Fruit fly (Drosophila melanogaster) whole organism, embryonic: ENCODE data around the gene CG10347.

ENCODE experiments used
- Antp ChIP-seq: fragments of 200-800 bp; sonication (Bioruptor generic); optimal IDR thresholded peaks from 3 replicates; lab custom pipeline; 2016; ENCODE audit warnings: missing biosample characterization, missing genetic modification characterization
- Atf6 ChIP-seq: fragments of 200-800 bp; sonication (Bioruptor generic); IDR thresholded peaks from 2 replicates; pipeline ENCODE4 v1.3.6; 2022; ENCODE audit warnings: missing biosample characterization, missing genetic modification characterization
- B-H2 ChIP-seq: fragments of 200-800 bp; sonication (Bioruptor generic); optimal IDR thresholded peaks from 2 replicates; lab custom pipeline; 2018; ENCODE audit warnings: missing biosample characterization, mild to moderate bottlenecking, missing genetic modification characterization
- CG10267 ChIP-seq: fragments of 200-800 bp; sonication (Bioruptor generic); optimal IDR thresholded peaks from 2 replicates; lab custom pipeline; 2018; ENCODE audit warnings: missing biosample characterization, mild to moderate bottlenecking, missing genetic modification characterization, moderate library complexity
- CG11247 ChIP-seq: fragments of 200-800 bp; sonication (Bioruptor generic); IDR thresholded peaks from 2 replicates; pipeline ENCODE4 v1.3.6; 2022; ENCODE audit warnings: missing biosample characterization, missing genetic modification characterization
- CG11696 ChIP-seq: fragments of 200-800 bp; sonication (Bioruptor generic); IDR thresholded peaks from 2 replicates; pipeline ENCODE4 v1.3.6; 2022; ENCODE audit warnings: missing biosample characterization, missing genetic modification characterization
- CG12071 ChIP-seq: fragments of 200-800 bp; sonication (Bioruptor generic); optimal IDR thresholded peaks from 3 replicates; lab custom pipeline; 2018; ENCODE audit warnings: missing biosample characterization, mild to moderate bottlenecking, missing genetic modification characterization
- CG12299 ChIP-seq: fragments of 200-800 bp; sonication (Bioruptor generic); optimal IDR thresholded peaks from 2 replicates; lab custom pipeline; 2018; ENCODE audit warnings: missing biosample characterization, mild to moderate bottlenecking, missing genetic modification characterization
- CG12744 ChIP-seq: fragments of 200-800 bp; sonication (Bioruptor generic); optimal IDR thresholded peaks from 2 replicates; lab custom pipeline; 2016; ENCODE audit warnings: missing biosample characterization, missing genetic modification characterization
- CG13287 ChIP-seq: fragments of 200-800 bp; sonication (Bioruptor generic); IDR thresholded peaks from 2 replicates; pipeline ENCODE4 v1.3.6; 2022; ENCODE audit warnings: missing biosample characterization, missing genetic modification characterization; ENCODE audit not compliant: partially characterized antibody
- CG15696 ChIP-seq: fragments of 200-800 bp; sonication (Bioruptor generic); optimal IDR thresholded peaks from 2 replicates; lab custom pipeline; 2019; ENCODE audit warnings: missing biosample characterization, mild to moderate bottlenecking, missing genetic modification characterization, moderate library complexity
- CG16815 ChIP-seq: fragments of 200-800 bp; sonication (Bioruptor generic); optimal IDR thresholded peaks from 3 replicates; lab custom pipeline; 2017; ENCODE audit warnings: missing biosample characterization, mild to moderate bottlenecking, missing genetic modification characterization
- CG17912 ChIP-seq: fragments of 200-800 bp; sonication (Bioruptor generic); optimal IDR thresholded peaks from 2 replicates; lab custom pipeline; 2018; ENCODE audit warnings: missing biosample characterization, mild to moderate bottlenecking, missing genetic modification characterization
- CG18476 ChIP-seq: fragments of 200-800 bp; sonication (Bioruptor generic); optimal IDR thresholded peaks from 2 replicates; lab custom pipeline; 2016; ENCODE audit warnings: missing biosample characterization, mild to moderate bottlenecking, missing genetic modification characterization
- CG18619 ChIP-seq: fragments of 200-800 bp; sonication (Bioruptor generic); optimal IDR thresholded peaks from 3 replicates; lab custom pipeline; 2017; ENCODE audit warnings: missing biosample characterization, mild to moderate bottlenecking, missing genetic modification characterization
- CG18764 ChIP-seq: fragments of 200-800 bp; sonication (Bioruptor generic); optimal IDR thresholded peaks from 3 replicates; lab custom pipeline; 2016; ENCODE audit warnings: missing biosample characterization, missing genetic modification characterization
- CG2116 ChIP-seq: fragments of 200-800 bp; sonication (Bioruptor generic); optimal IDR thresholded peaks from 3 replicates; lab custom pipeline; 2018; ENCODE audit warnings: missing biosample characterization, mild to moderate bottlenecking, missing genetic modification characterization
- CG31365 ChIP-seq: fragments of 200-800 bp; sonication (Bioruptor generic); optimal IDR thresholded peaks from 2 replicates; lab custom pipeline; 2018; ENCODE audit warnings: missing biosample characterization, mild to moderate bottlenecking, missing genetic modification characterization
- CG31441 ChIP-seq: fragments of 200-800 bp; sonication (Bioruptor generic); IDR thresholded peaks from 2 replicates; pipeline ENCODE4 v1.3.6; 2022; ENCODE audit warnings: missing biosample characterization, missing genetic modification characterization
- CG32772 ChIP-seq: fragments of 200-800 bp; sonication (Bioruptor generic); IDR thresholded peaks from 2 replicates; pipeline ENCODE4 v1.3.6; 2022; ENCODE audit warnings: missing biosample characterization, missing genetic modification characterization
- CG34224 ChIP-seq: fragments of 200-800 bp; sonication (Bioruptor generic); IDR thresholded peaks from 3 replicates; pipeline ENCODE4 v1.3.6; 2022; ENCODE audit warnings: missing biosample characterization, missing genetic modification characterization; ENCODE audit not compliant: partially characterized antibody
- CG3838 ChIP-seq: fragments of 200-800 bp; sonication (Bioruptor generic); optimal IDR thresholded peaks from 3 replicates; lab custom pipeline; 2016; ENCODE audit warnings: missing biosample characterization, missing genetic modification characterization
- CG4820 ChIP-seq: fragments of 200-800 bp; sonication (Bioruptor generic); optimal IDR thresholded peaks from 3 replicates; lab custom pipeline; 2016; ENCODE audit warnings: missing biosample characterization, missing genetic modification characterization
- CG6813 ChIP-seq: fragments of 200-800 bp; sonication (Bioruptor generic); optimal IDR thresholded peaks from 2 replicates; lab custom pipeline; 2017; ENCODE audit warnings: missing biosample characterization, missing genetic modification characterization, mild to moderate bottlenecking, moderate library complexity, missing genetic modification reagents
- CG7963 ChIP-seq: fragments of 200-800 bp; sonication (Bioruptor generic); IDR thresholded peaks from 3 replicates; pipeline ENCODE4 v1.3.6; 2022; ENCODE audit warnings: missing biosample characterization, missing genetic modification characterization; ENCODE audit not compliant: partially characterized antibody
- CG9876 ChIP-seq: fragments of 200-800 bp; sonication (Bioruptor generic); optimal IDR thresholded peaks from 2 replicates; lab custom pipeline; 2016; ENCODE audit warnings: missing biosample characterization, missing genetic modification characterization
- Dfd ChIP-seq, 2 experiments: fragments of >200 bp; optimal IDR thresholded peaks; 2 replicates each; lab custom pipeline; 2017; ENCODE audit warnings: missing biosample characterization in 2 of 2, missing genetic modification characterization in 2 of 2
- Dp ChIP-seq: fragments of 200-800 bp; sonication (Bioruptor generic); optimal IDR thresholded peaks from 2 replicates; lab custom pipeline; 2018; ENCODE audit warnings: missing biosample characterization, mild to moderate bottlenecking, missing genetic modification characterization, moderate library complexity
- Fer2 ChIP-seq: fragments of 200-800 bp; sonication (Bioruptor generic); optimal IDR thresholded peaks from 2 replicates; lab custom pipeline; 2018; ENCODE audit warnings: missing biosample characterization, mild to moderate bottlenecking, missing genetic modification characterization, moderate library complexity
- GATAe ChIP-seq: fragments of 200-800 bp; sonication (Bioruptor generic); conservative IDR thresholded peaks from 2 replicates; pipeline ENCODE4 v1.3.6; 2022; ENCODE audit warnings: missing biosample characterization, missing genetic modification characterization
- Gsc ChIP-seq: fragments of 200-800 bp; sonication (Bioruptor generic); IDR thresholded peaks from 2 replicates; pipeline ENCODE4 v1.3.6; 2022; ENCODE audit warnings: missing biosample characterization, missing genetic modification characterization
- Hr78 ChIP-seq, 2 experiments: fragments of 200-800 bp in 1 of 2; fragments of >200 bp in 1 of 2; sonication (Bioruptor generic) in 1 of 2; optimal IDR thresholded peaks; 2 replicates each; lab custom pipeline; 2017 to 2019; ENCODE audit warnings: missing biosample characterization in 2 of 2, missing genetic modification characterization in 2 of 2, mild to moderate bottlenecking in 1 of 2, moderate library complexity in 1 of 2
- Meics ChIP-seq: fragments of 200-800 bp; sonication (Bioruptor generic); optimal IDR thresholded peaks from 2 replicates; lab custom pipeline; 2017; ENCODE audit warnings: missing biosample characterization, mild to moderate bottlenecking, missing genetic modification characterization
- Sox100B ChIP-seq: fragments of 200-800 bp; sonication (Bioruptor generic); optimal IDR thresholded peaks from 3 replicates; lab custom pipeline; 2018; ENCODE audit warnings: missing biosample characterization, mild to moderate bottlenecking, missing genetic modification characterization
- Taf1 ChIP-seq: fragments of 200-800 bp; sonication (Bioruptor generic); IDR thresholded peaks from 2 replicates; pipeline ENCODE4 v1.3.6; 2022; ENCODE audit warnings: missing biosample characterization, missing genetic modification characterization
- Usf ChIP-seq: fragments of 200-800 bp; sonication (Bioruptor generic); optimal IDR thresholded peaks from 2 replicates; lab custom pipeline; 2017; ENCODE audit warnings: missing genotype, missing biosample characterization, missing genetic modification characterization
- YL-1 ChIP-seq: fragments of 200-800 bp; sonication (Bioruptor generic); optimal IDR thresholded peaks from 3 replicates; lab custom pipeline; 2017; ENCODE audit warnings: missing biosample characterization, mild to moderate bottlenecking, missing genetic modification characterization
- cas ChIP-seq: fragments of 200-800 bp; sonication (Bioruptor generic); IDR thresholded peaks from 2 replicates; pipeline ENCODE4 v1.3.6; 2022; ENCODE audit warnings: missing biosample characterization, missing genetic modification characterization
- corto ChIP-seq: fragments of 200-800 bp; sonication (Bioruptor generic); optimal IDR thresholded peaks from 2 replicates; lab custom pipeline; 2016; ENCODE audit warnings: missing biosample characterization, mild to moderate bottlenecking, missing genetic modification characterization, moderate library complexity
- crc ChIP-seq: fragments of 200-800 bp; sonication (Bioruptor generic); optimal IDR thresholded peaks from 2 replicates; lab custom pipeline; 2016; ENCODE audit warnings: missing biosample characterization, missing genetic modification characterization
- croc ChIP-seq: fragments of 200-800 bp; sonication (Bioruptor generic); conservative IDR thresholded peaks from 3 replicates; pipeline ENCODE4 v1.3.6; 2022; ENCODE audit warnings: missing biosample characterization, missing genetic modification characterization
- dati ChIP-seq: fragments of 200-800 bp; sonication (Bioruptor generic); IDR thresholded peaks from 2 replicates; pipeline ENCODE4 v1.3.6; 2022; ENCODE audit warnings: missing biosample characterization, missing genetic modification characterization
- disco-r ChIP-seq: fragments of 200-800 bp; sonication (Bioruptor generic); optimal IDR thresholded peaks from 2 replicates; lab custom pipeline; 2016; ENCODE audit warnings: missing biosample characterization, missing genetic modification characterization
- emc ChIP-seq: fragments of 200-800 bp; sonication (Bioruptor generic); optimal IDR thresholded peaks from 2 replicates; lab custom pipeline; 2016; ENCODE audit warnings: missing biosample characterization, missing genetic modification characterization
- inv ChIP-seq: fragments of 200-800 bp; sonication (Bioruptor generic); IDR thresholded peaks from 2 replicates; pipeline ENCODE4 v1.3.6; 2022; ENCODE audit warnings: missing biosample characterization, missing genetic modification characterization; ENCODE audit not compliant: partially characterized antibody
- kah ChIP-seq: fragments of 200-800 bp; sonication (Bioruptor generic); optimal IDR thresholded peaks from 2 replicates; lab custom pipeline; 2018; ENCODE audit warnings: missing biosample characterization, mild to moderate bottlenecking, missing genetic modification characterization
- klu ChIP-seq: fragments of 200-800 bp; sonication (Bioruptor generic); IDR thresholded peaks from 2 replicates; pipeline ENCODE4 v1.3.6; 2022; ENCODE audit warnings: missing biosample characterization, missing genetic modification characterization
- lilli ChIP-seq: fragments of 200-800 bp; sonication (Bioruptor generic); optimal IDR thresholded peaks from 3 replicates; lab custom pipeline; 2016; ENCODE audit warnings: missing biosample characterization, missing genetic modification characterization
- nerfin-2 ChIP-seq: fragments of 200-800 bp; sonication (Bioruptor generic); IDR thresholded peaks from 2 replicates; pipeline ENCODE4 v1.3.6; 2022; ENCODE audit warnings: missing biosample characterization, missing genetic modification characterization; ENCODE audit not compliant: partially characterized antibody
- z ChIP-seq: fragments of 200-800 bp; sonication (Bioruptor generic); IDR thresholded peaks from 3 replicates; pipeline ENCODE4 v1.3.6; 2022; ENCODE audit warnings: missing biosample characterization, missing genetic modification characterization

CG10347 gene

dm6 chrX:11854758-11855465, at the start of gene CG10347, which contains the start of gene ATP7 (continued):
- peak; percentile 38 for TF ChIP-seq B-H2 (GFP tag; lab: Kevin White, UChicago)
- TF ChIP-seq Sox100B = no peak
- TF ChIP-seq CG3838 = no peak
- TF ChIP-seq Taf1 = no peak
- no peak for TF ChIP-seq CG12071 (GFP tag; lab: Kevin White, UChicago)
- peak; percentile 75 for TF ChIP-seq CG7963 (GFP tag; lab: Robert Waterston, UW)
- no peak for TF ChIP-seq CG16815 (GFP tag; lab: Kevin White, UChicago)
- TF ChIP-seq emc = no peak
- TF ChIP-seq CG32772 (GFP tag; lab: Robert Waterston, UW) = no peak
- peak; percentile 1 for TF ChIP-seq CG15696 (tag; lab: Kevin White, UChicago)
- no peak for TF ChIP-seq CG6813 (GFP tag; lab: Kevin White, UChicago)
- TF ChIP-seq CG12744 (GFP tag; lab: Kevin White, UChicago) = no peak
- no peak for TF ChIP-seq dati
- peak; percentile 83 for TF ChIP-seq CG2116
- TF ChIP-seq nerfin-2 = peak; percentile 87
- no peak for TF ChIP-seq CG9876 (GFP tag; lab: Kevin White, UChicago)
- no peak for TF ChIP-seq z (GFP tag; lab: Robert Waterston, UW)
- TF ChIP-seq Dfd (GFP tag; optimal IDR thresholded peaks at IDR 0.05; lab: Kevin White, UChicago) = no peak
- TF ChIP-seq Antp (GFP tag; lab: Kevin White, UChicago) = no peak
- TF ChIP-seq YL-1 (GFP tag; lab: Kevin White, UChicago) = peak; percentile 46
- TF ChIP-seq klu (GFP tag; lab: Robert Waterston, UW) = no peak
- TF ChIP-seq croc (GFP tag; lab: Robert Waterston, UW) = no peak
- TF ChIP-seq Meics (GFP tag; lab: Kevin White, UChicago) = no peak
- TF ChIP-seq Atf6 (GFP tag; lab: Robert Waterston, UW) = no peak
- no peak for TF ChIP-seq Fer2 (tag; lab: Kevin White, UChicago)
- TF ChIP-seq lilli (GFP tag; lab: Kevin White, UChicago) = peak; percentile 55
- no peak for TF ChIP-seq CG4820
- 0 out of 2 replicates have a peak, but pooled peaks have one; percentile 21 for TF ChIP-seq CG31441
- TF ChIP-seq CG34224 (GFP tag; lab: Robert Waterston, UW) = peak; percentile 95
- no peak for TF ChIP-seq CG11247 (GFP tag; lab: Robert Waterston, UW)
- TF ChIP-seq disco-r (GFP tag; lab: Kevin White, UChicago) = no peak
- TF ChIP-seq CG12299 = peak; percentile 34
- TF ChIP-seq Gsc = no peak
- no peak for TF ChIP-seq CG18619 (GFP tag; lab: Kevin White, UChicago)
- no peak for TF ChIP-seq Usf (GFP tag; lab: Kevin White, UChicago)
- TF ChIP-seq CG11696 (GFP tag; lab: Robert Waterston, UW) = no peak
- peak; percentile 53 for TF ChIP-seq Dp (GFP tag; lab: Kevin White, UChicago)
- no peak for TF ChIP-seq cas (GFP tag; lab: Robert Waterston, UW)
- no peak for TF ChIP-seq CG17912 (GFP tag; lab: Kevin White, UChicago)
- peak; percentile 96 for TF ChIP-seq CG13287 (GFP tag; lab: Robert Waterston, UW)
- TF ChIP-seq CG18476 (GFP tag; lab: Kevin White, UChicago) = peak; percentile 98
- TF ChIP-seq inv (GFP tag; lab: Robert Waterston, UW) = peak; percentile 86
- no peak for TF ChIP-seq corto (GFP tag; lab: Kevin White, UChicago)
- no peak for TF ChIP-seq CG31365 (tag; lab: Kevin White, UChicago)
- no peak for TF ChIP-seq crc (GFP tag; lab: Kevin White, UChicago)
- no peak for TF ChIP-seq GATAe (GFP tag; lab: Robert Waterston, UW)
- peak; percentile 70 for TF ChIP-seq CG10267
- no peak for TF ChIP-seq kah
- TF ChIP-seq Hr78 (GFP tag; optimal IDR thresholded peaks at IDR 0.05; lab: Kevin White, UChicago) = no peak
- no peak for TF ChIP-seq CG18764 (GFP tag; lab: Kevin White, UChicago)
